Worm (Caenorhabditis elegans): ENCODE data around the gene mfsd-12.

Gene mfsd-12

ce11 chrX:4706755-4707226, 38.9 kb downstream of the mfsd-12 start, which contains the start of gene dhhc-10 (continued):
- TF ChIP-seq pha-4 (tag; optimal IDR thresholded peaks at IDR 0.05) (no peak), F39B2.1 (GFP tag; IDR thresholded peaks at IDR 0.05) (no peak), efl-1 (GFP tag; optimal IDR thresholded peaks at IDR 0.05) (no peak), ztf-25 (GFP tag; IDR thresholded peaks at IDR 0.05) (no peak), ekl-4 (GFP tag; IDR thresholded peaks at IDR 0.05) (no peak), nfya-1 (tag; optimal IDR thresholded peaks at IDR 0.05; ENCODE audit: borderline replicate concordance, insufficient read depth) (no peak), B0336.3 (GFP tag; IDR thresholded peaks at IDR 0.05) (no peak), K11D2.4 (GFP tag; IDR thresholded peaks at IDR 0.05) (no peak), F33H1.4 (GFP tag; IDR thresholded peaks at IDR 0.05) (no peak), let-607 (tag; optimal IDR thresholded peaks at IDR 0.05) (peak; percentile 88 to 91), attf-6 (GFP tag; IDR thresholded peaks at IDR 0.05) (no peak), egl-44 (GFP tag; IDR thresholded peaks at IDR 0.05) (no peak)

ce11 chrX:4711698-4712329, 43.9 kb downstream of the mfsd-12 start, which contains the start of the genes dnj-14 and glit-1:
dnj-14 (minus strand) TSS chrX:4711748.
glit-1 (plus strand) TSS chrX:4712279.
- TF ChIP-seq nfya-1 (tag; optimal IDR thresholded peaks at IDR 0.05; ENCODE audit: borderline replicate concordance, insufficient read depth) = no peak
- peak; percentile 28 for TF ChIP-seq lsl-1 (GFP tag; optimal IDR thresholded peaks at IDR 0.05)
- TF ChIP-seq efl-1 (GFP tag; optimal IDR thresholded peaks at IDR 0.05) = peak; percentile 31
- TF ChIP-seq hlh-26 (GFP tag; conservative IDR thresholded peaks at IDR 0.05) = no peak
- TF ChIP-seq chd-7 (tag; optimal IDR thresholded peaks at IDR 0.05) = no peak
- TF ChIP-seq attf-6 (GFP tag; IDR thresholded peaks at IDR 0.05) = no peak
- TF ChIP-seq lin-54 (GFP tag; optimal IDR thresholded peaks at IDR 0.05) = peak; percentile 34
- peak; percentile 65 for TF ChIP-seq nhr-90 (tag; optimal IDR thresholded peaks at IDR 0.05)
- no peak for TF ChIP-seq bed-1 (GFP tag; IDR thresholded peaks at IDR 0.05)
- no peak for TF ChIP-seq nhr-179 (tag; optimal IDR thresholded peaks at IDR 0.05)
- peak; percentile 84 for TF ChIP-seq madf-10 (tag; optimal IDR thresholded peaks at IDR 0.05)
- TF ChIP-seq F57A8.1 (GFP tag; optimal IDR thresholded peaks at IDR 0.05) = no peak
- no peak for TF ChIP-seq F37B4.10 (GFP tag; IDR thresholded peaks at IDR 0.05)
- TF ChIP-seq ztf-3 (GFP tag; optimal IDR thresholded peaks at IDR 0.05) = no peak
- peak; percentile 89 for TF ChIP-seq pha-4 (tag; optimal IDR thresholded peaks at IDR 0.05)
- no peak for TF ChIP-seq C06A6.2 (GFP tag; conservative IDR thresholded peaks at IDR 0.05)
- no peak for TF ChIP-seq dpff-1 (tag; optimal IDR thresholded peaks at IDR 0.05)
- no peak for TF ChIP-seq sdz-38 (tag; optimal IDR thresholded peaks at IDR 0.05)
- peak; percentile 82 for TF ChIP-seq nfyb-1 (GFP tag; IDR thresholded peaks at IDR 0.05)
- 0 out of 2 replicates have a peak, but pooled peaks have one; percentile 45 for TF ChIP-seq hmg-20 (GFP tag; IDR thresholded peaks at IDR 0.05)
- no peak for TF ChIP-seq akir-1 (GFP tag; optimal IDR thresholded peaks at IDR 0.05)
- no peak for TF ChIP-seq ztf-25 (GFP tag; IDR thresholded peaks at IDR 0.05)
- TF ChIP-seq C17E4.6 (GFP tag; IDR thresholded peaks at IDR 0.05) = no peak
- TF ChIP-seq ztf-6 (GFP tag; IDR thresholded peaks at IDR 0.05) = 0 out of 2 replicates have a peak, but pooled peaks have one; percentile 40
- TF ChIP-seq ceh-40 (GFP tag; IDR thresholded peaks at IDR 0.05) = no peak
- TF ChIP-seq B0035.1 (tag; optimal IDR thresholded peaks at IDR 0.05) = no peak
- TF ChIP-seq snpc-4 (GFP tag; optimal IDR thresholded peaks at IDR 0.05) = no peak
- peak in 3 of 4 experiments; percentile 49 to 70 (median 53) for TF ChIP-seq snpc-4 (tag; optimal IDR thresholded peaks at IDR 0.05)
- no peak for TF ChIP-seq ceh-79 (tag; optimal IDR thresholded peaks at IDR 0.05)
- no peak for TF ChIP-seq madf-6 (GFP tag; IDR thresholded peaks at IDR 0.05)
- 0 out of 2 replicates have a peak, but pooled peaks have one; percentile 51 for TF ChIP-seq Y56A3A.18 (GFP tag; IDR thresholded peaks at IDR 0.05)
- no peak for TF ChIP-seq mel-28 (tag; optimal IDR thresholded peaks at IDR 0.05; ENCODE audit: borderline replicate concordance)
- peak; percentile 91 for TF ChIP-seq ceh-27 (GFP tag; optimal IDR thresholded peaks at IDR 0.05)
- no peak for TF ChIP-seq F55B11.4 (tag; optimal IDR thresholded peaks at IDR 0.05; ENCODE audit: borderline replicate concordance, insufficient read depth)
- TF ChIP-seq madf-8 (GFP tag; conservative IDR thresholded peaks at IDR 0.05) = no peak
- TF ChIP-seq somi-1 (GFP tag; optimal IDR thresholded peaks at IDR 0.05) = peak; percentile 4
- no peak for TF ChIP-seq nhr-120 (GFP tag; IDR thresholded peaks at IDR 0.05)
- TF ChIP-seq lag-1 (GFP tag; IDR thresholded peaks at IDR 0.05) = no peak
- TF ChIP-seq T07F8.4 (tag; optimal IDR thresholded peaks at IDR 0.05) = no peak
